Worm (Caenorhabditis elegans) whole organism, L4/young adult: ENCODE data around the gene col-89.

Experiments
- W03F9.2 ChIP-seq: fragments of 150-350 bp; optimal IDR thresholded peaks from 2 replicates; lab custom pipeline; 2014; ENCODE audit warnings: missing biosample characterization, missing genetic modification characterization
- dao-5 ChIP-seq: sonication (generic microtip); optimal IDR thresholded peaks from 2 replicates; lab custom pipeline; 2016; ENCODE audit warnings: missing genotype, missing genetic modification characterization, moderate library complexity, missing compliant biosample characterization
- him-1 ChIP-seq: sonication (generic microtip); optimal IDR thresholded peaks from 2 replicates; lab custom pipeline; 2016; ENCODE audit warnings: missing genotype, missing genetic modification reagents, missing genetic modification characterization, missing compliant biosample characterization

DNA sequence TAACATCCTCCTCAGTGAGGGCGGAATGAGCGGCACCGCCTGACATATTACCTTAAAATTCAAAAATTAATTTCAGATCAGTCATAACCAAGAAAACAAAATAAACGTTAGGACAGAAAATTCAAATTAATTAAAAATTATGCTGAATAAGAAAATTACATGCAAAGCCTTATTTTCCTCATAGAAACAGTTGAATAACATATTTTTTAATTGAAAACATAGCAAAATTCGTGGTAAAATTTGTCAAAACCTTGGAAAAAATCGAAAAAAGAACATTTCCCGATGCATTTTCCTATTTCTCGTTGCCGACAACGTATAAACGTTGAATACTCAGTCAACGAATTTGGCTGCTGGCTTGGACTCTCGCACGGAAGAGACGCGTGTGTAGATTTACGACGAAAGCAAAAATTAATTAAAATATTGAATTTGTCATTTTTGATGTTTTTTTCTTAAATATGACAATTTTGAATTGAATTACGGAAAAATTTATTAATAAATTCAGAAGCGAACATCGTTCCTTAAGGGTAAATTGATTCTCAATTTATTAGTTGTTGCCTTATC is 6.2 kb downstream of the col-89 start, which contains the start of the genes rps-0 and rbg-3:
- TF ChIP-seq dao-5 (tag; lab: Kevin White, UChicago) (no peak), him-1 (tag; lab: Kevin White, UChicago) (no peak), W03F9.2 (tag; lab: Kevin White, UChicago) (peak; percentile 91)
